Fruit fly (Drosophila melanogaster) ovary, adult (tissue): ENCODE measurements around the gene rho-6.

Experiments used
- CG17801 ChIP-seq: fragments of 200-800 bp; optimal IDR thresholded peaks from 2 replicates; lab custom pipeline; 2019; ENCODE audit warnings: missing biosample characterization, mild to moderate bottlenecking, missing genetic modification characterization, moderate library complexity; ENCODE audit not compliant: partially characterized antibody

Gene rho-6

dm6 chr2L:12133275-12134124 is at the start of gene rho-6:
Gene rho-6, minus strand, starts transcription at chr2L:12133411.
- TF ChIP-seq CG17801 (GFP tag; lab: Kevin White, UChicago): no peak

DNA sequence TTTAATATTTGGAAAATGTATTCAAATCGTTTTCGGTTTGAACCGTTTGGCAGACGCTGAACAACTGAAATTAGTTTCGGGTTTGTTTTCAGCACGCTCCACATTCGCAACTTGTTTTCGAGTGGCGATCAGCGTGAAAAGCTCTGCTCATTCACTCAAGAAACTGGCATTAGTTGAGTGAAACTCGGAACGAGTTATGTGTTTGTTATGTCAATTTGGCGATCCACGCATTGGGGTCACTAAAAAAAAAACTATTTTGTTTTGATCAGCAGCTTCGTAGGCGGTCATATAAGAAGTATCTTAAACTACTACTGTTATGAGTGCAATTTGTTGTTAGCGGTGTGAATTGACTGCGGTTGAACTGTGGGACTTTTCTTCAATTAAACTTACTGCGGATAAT is 44.4 kb upstream of the rho-6 start, which contains the start of gene atilla:
Gene atilla, minus strand, starts transcription at position 266 of the 400 bp plus-strand sequence.
- no peak for TF ChIP-seq CG17801 (GFP tag; lab: Kevin White, UChicago)

- TF ChIP-seq CG17801 (GFP tag; lab: Kevin White, UChicago): no peak
Observed at dm6 chr2L:12174493-12175129, 41.4 kb upstream of the rho-6 start, which contains the start of gene bru1. Gene bru1, plus strand, starts transcription at chr2L:12175004.

DNA sequence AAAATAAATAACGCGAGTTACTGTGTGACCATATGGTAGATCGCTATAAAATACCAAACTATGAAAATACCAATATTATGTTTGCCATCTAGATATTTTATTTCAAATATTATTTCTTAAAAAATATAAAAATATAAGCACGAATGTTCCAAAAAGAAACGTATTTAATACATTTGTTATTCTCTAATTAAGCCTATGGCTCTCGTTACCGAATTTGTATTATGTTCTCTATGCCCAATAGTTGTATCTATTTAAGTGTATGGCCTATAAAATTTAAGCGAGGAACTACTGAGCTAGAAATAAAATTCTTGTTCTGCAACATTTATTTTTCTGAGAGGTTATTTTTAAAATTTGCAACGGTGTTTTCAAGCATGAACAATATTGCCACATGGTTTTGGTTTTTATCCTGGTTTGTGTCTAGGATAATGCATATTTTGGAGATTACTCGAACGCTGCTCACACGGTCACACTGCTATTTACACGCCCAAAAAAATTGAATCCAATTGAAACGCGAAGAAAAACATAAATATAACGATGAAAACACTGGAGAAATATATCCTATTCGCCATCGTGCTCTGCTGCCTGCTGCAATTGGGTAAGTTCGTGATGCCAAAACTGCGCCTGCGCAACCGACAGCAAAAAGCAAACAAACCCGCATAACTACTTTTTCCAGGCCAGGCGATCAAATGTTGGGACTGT is 39.5 kb upstream of the rho-6 start, which contains the start of the genes CG6583 and crok:
Gene CG6583, minus strand, starts transcription at position 51 of the 699 bp plus-strand sequence.
Gene crok, plus strand, starts transcription at position 446 of the 699 bp plus-strand sequence.
- TF ChIP-seq CG17801 (GFP tag; lab: Kevin White, UChicago): no peak

dm6 chr2L:12170250-12170649 is 37.0 kb upstream of the rho-6 start, which contains the start of gene CG17217:
Gene CG17217, plus strand, starts transcription at chr2L:12170550.
- TF ChIP-seq CG17801 (GFP tag; lab: Kevin White, UChicago): no peak

dm6 chr2L:12163941-12164340 is 30.7 kb upstream of the rho-6 start, which contains the start of gene ZnT33D:
Gene ZnT33D, plus strand, starts transcription at chr2L:12164241.
- TF ChIP-seq CG17801 (GFP tag; lab: Kevin White, UChicago): no peak

- no peak for TF ChIP-seq CG17801 (GFP tag; lab: Kevin White, UChicago)
Observed at dm6 chr2L:12161467-12161866, 28.3 kb upstream of the rho-6 start, which contains the start of gene CG31861. Gene CG31861, plus strand, starts transcription at chr2L:12161767.

DNA sequence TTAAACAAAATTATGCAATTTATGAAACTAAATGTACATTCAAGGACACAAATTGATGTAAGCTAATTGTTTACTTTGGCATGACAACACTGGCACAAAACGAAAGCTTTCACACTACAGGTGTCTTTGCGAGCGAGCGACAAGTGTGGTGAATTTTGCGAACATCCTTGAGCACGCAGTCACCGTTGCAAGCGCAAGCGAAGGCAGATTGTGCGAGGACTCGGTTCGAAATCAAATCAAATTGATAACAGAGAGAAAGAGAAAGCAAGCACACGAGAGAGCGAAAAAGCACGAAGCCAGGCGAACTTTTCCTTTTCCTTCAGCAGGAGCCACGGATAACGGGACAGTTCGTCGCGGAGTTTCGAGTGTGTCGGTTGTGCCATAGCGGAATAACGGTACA is 9.2 kb upstream of the rho-6 start, which contains the start of gene CG31760:
Gene CG31760, plus strand, starts transcription at position 342 of the 400 bp plus-strand sequence.
- TF ChIP-seq CG17801 (GFP tag; lab: Kevin White, UChicago): no peak

DNA sequence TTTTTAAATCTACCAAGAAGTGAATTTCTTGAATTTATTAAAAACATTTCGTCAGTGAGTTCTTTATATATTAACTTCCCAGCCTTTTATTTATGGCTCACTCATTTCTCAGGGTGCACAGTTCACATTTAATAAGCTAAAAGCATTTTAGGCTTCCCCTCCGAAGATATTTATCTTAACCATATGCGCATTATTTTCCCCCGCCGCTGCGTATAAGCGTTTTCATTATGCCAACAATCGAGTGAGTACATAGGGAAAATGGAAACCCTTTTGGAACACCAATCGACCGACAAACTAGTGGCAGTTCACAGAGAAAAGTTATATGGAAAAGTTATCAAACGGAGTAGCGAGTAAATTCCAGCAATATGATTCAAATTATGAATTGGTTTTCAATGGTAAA is 4.5 kb upstream of the rho-6 start, which contains the start of gene Gr33a:
Gene Gr33a, plus strand, starts transcription at position 301 of the 400 bp plus-strand sequence.
- TF ChIP-seq CG17801 (GFP tag; lab: Kevin White, UChicago): no peak

- TF ChIP-seq CG17801 (GFP tag; lab: Kevin White, UChicago): no peak
Observed at dm6 chr2L:12134125-12134378, 841 bp upstream of the rho-6 start.

DNA sequence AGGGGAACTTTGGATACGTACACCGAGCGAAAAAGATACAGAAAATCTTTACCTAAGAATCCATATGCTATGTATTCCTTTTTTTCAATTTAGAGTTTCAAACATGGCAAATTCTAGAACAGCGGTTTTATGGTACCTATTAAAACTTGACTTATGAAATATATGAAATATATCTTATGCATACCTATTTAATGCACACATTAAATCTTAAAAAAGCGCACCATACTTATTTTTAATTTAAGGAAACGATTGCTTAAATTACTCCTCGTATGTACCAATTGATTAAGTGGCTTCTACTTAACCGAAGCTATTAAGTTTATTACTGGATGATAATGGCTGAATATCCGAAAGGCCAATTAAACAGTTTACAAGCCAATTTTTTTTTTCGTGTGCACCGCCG is 13.2 kb downstream of the rho-6 start:
- no peak for TF ChIP-seq CG17801 (GFP tag; lab: Kevin White, UChicago)

dm6 chr2L:12115809-12116208 is 17.4 kb downstream of the rho-6 start:
- TF ChIP-seq CG17801 (GFP tag; lab: Kevin White, UChicago): no peak

dm6 chr2L:12114159-12114558 is 19.1 kb downstream of the rho-6 start, which contains the start of gene CG17211:
Gene CG17211, plus strand, starts transcription at chr2L:12114360.
- no peak for TF ChIP-seq CG17801 (GFP tag; lab: Kevin White, UChicago)

DNA sequence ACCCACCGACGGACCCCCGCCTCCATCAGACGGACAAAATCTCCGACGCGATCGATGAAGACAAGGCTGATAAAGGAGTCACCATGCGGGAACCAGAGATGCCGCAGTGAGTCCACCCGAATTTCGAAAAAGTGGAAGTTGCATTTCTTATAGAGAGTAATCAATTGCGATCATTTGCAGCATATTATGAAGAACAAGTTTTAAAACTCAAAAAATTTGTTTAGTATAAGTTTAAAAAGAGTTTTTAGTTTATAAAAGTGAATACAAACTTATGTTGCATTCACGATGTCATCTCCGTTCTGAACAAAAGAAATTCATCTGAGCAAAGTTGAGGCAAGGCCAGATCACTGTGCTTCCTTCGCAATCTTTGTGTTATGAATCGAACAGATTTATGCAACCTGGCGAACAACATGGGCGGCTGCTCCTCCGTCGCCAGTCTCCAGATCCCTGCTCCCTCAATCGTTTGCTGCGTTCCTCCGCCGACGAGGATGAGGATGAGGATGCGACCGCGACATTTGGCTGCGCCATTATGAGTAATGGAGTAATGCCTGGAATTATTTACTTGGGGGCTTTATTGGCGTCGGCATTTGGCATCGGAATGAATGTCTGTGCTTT is 20.2 kb downstream of the rho-6 start:
- TF ChIP-seq CG17801 (GFP tag; lab: Kevin White, UChicago): no peak
